Worm (Caenorhabditis elegans): ENCODE data around the gene F43E2.6.

ce11 chrII:7343668-7344067, 25.0 kb downstream of the F43E2.6 start:
- TF ChIP-seq W03F9.2 (tag; optimal IDR thresholded peaks at IDR 0.05) (no peak), him-1 (tag; optimal IDR thresholded peaks at IDR 0.05) (no peak), dao-5 (tag; optimal IDR thresholded peaks at IDR 0.05) (no peak)

Measured in whole organism, L4/young adult.